Worm (Caenorhabditis elegans): ENCODE results near the gene set-16.

DNA sequence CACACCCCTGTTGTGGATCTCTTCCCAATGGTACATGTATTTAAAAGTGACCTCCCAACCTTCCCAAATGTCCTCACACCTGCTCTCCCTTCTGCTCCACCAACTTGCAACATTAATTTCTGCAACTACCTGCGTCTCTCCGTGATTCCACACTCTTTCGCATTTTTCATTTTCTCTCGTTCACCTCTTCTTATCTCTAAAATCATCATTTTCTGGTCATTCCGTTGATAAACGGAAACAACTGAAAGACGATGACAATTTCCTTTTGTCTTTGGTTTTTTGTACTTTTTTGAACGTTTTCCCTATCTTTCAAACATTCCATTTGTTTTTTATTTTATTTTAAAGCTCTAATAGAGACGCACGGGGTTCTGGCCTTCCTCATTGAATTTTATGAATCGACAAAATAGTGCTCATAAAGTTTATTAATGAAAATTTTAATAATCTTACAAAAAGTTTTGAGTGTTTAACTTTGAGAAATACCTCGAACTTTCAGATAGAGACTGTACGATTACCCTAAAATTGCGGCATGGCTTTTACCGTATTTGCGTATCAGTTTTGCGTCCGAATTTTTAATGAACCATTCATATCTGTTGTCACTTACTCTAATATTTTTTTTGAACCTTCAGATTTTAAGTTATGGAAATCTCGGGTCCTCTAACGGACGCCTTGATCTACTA lies 29.1 kb downstream of the set-16 start, which contains the start of gene aqp-11:
- TF ChIP-seq T26A5.8 (tag; optimal IDR thresholded peaks at IDR 0.05) (no peak), ztf-3 (GFP tag; optimal IDR thresholded peaks at IDR 0.05) (no peak)

Measured in whole organism, young adult.